Worm (Caenorhabditis elegans): ENCODE results near the gene B0198.3.

- TF ChIP-seq mdl-1 (tag; optimal IDR thresholded peaks at IDR 0.05), result no peak
- TF ChIP-seq ztf-4 (tag; optimal IDR thresholded peaks at IDR 0.05), result no peak
- TF ChIP-seq snpc-4 (tag; optimal IDR thresholded peaks at IDR 0.05), result no peak
- TF ChIP-seq nhr-76 (tag; optimal IDR thresholded peaks at IDR 0.05), result no peak
- no peak for TF ChIP-seq fos-1 (tag; optimal IDR thresholded peaks at IDR 0.05)
- no peak for TF ChIP-seq ceh-9 (tag; optimal IDR thresholded peaks at IDR 0.05)
- no peak for TF ChIP-seq jun-1 (tag; optimal IDR thresholded peaks at IDR 0.05)
- TF ChIP-seq elt-1 (tag; optimal IDR thresholded peaks at IDR 0.05), result no peak
- TF ChIP-seq pha-4 (tag; optimal IDR thresholded peaks at IDR 0.05), result no peak
- no peak for TF ChIP-seq skn-1 (tag; optimal IDR thresholded peaks at IDR 0.05)
- no peak for TF ChIP-seq nhr-11 (tag; optimal IDR thresholded peaks at IDR 0.05)
Measured at ce11 chrX:12093043-12093442, 36.2 kb upstream of the B0198.3 start, which contains the start of gene W03G11.4.

Measured in whole organism, L3 larva.